Worm (Caenorhabditis elegans) whole organism, L4/young adult: Measurements from ENCODE around the gene D1025.10.

Experiments
- W03F9.2 ChIP-seq: fragments of 150-350 bp; optimal IDR thresholded peaks from 2 replicates; lab custom pipeline; 2014; ENCODE audit warnings: missing biosample characterization, missing genetic modification characterization
- dao-5 ChIP-seq: sonication (generic microtip); optimal IDR thresholded peaks from 2 replicates; lab custom pipeline; 2016; ENCODE audit warnings: missing genotype, missing genetic modification characterization, moderate library complexity, missing compliant biosample characterization
- him-1 ChIP-seq: sonication (generic microtip); optimal IDR thresholded peaks from 2 replicates; lab custom pipeline; 2016; ENCODE audit warnings: missing genotype, missing genetic modification reagents, missing genetic modification characterization, missing compliant biosample characterization

ce11 chrX:14469284-14469683, 47.4 kb upstream of the D1025.10 start, which contains the start of gene M163.9:
- TF ChIP-seq W03F9.2 (tag; lab: Kevin White, UChicago): no peak
- TF ChIP-seq dao-5 (tag; lab: Kevin White, UChicago): no peak
- TF ChIP-seq him-1 (tag; lab: Kevin White, UChicago): no peak
